Worm (Caenorhabditis elegans) whole organism, L3 larva: ENCODE data around the gene exc-7.
A peak's percentile ranks its signal among the peaks of the same experiment; 100 is the strongest.

Experiments used
- R02D3.7 ChIP-seq: fragments of 150-350 bp; optimal IDR thresholded peaks from 2 replicates; lab custom pipeline; 2014; ENCODE audit warnings: missing biosample characterization, missing genetic modification characterization
- ZK546.5 ChIP-seq: sonication (generic microtip); optimal IDR thresholded peaks from 2 replicates; lab custom pipeline; 2017; ENCODE audit warnings: missing biosample characterization, missing genetic modification characterization
- aly-2 ChIP-seq: fragments of 150-350 bp; optimal IDR thresholded peaks from 2 replicates; lab custom pipeline; 2014; ENCODE audit warnings: missing biosample characterization, missing genetic modification characterization
- ama-1 ChIP-seq: fragments of 150-350 bp; optimal IDR thresholded peaks from 2 replicates; lab custom pipeline; 2018
- ceh-28 ChIP-seq: fragments of 150-350 bp; optimal IDR thresholded peaks from 2 replicates; lab custom pipeline; 2014; ENCODE audit warnings: missing biosample characterization, missing genetic modification reagents, missing genetic modification characterization
- daf-12 ChIP-seq: fragments of 150-350 bp; optimal IDR thresholded peaks from 2 replicates; lab custom pipeline; 2014; ENCODE audit warnings: missing biosample characterization, missing genetic modification reagents, missing genetic modification characterization
- egl-5 ChIP-seq: fragments of 150-350 bp; optimal IDR thresholded peaks from 2 replicates; lab custom pipeline; 2017; ENCODE audit warnings: missing biosample characterization, missing genetic modification reagents, missing genetic modification characterization, inconsistent platforms
- elt-1 ChIP-seq: fragments of 150-350 bp; optimal IDR thresholded peaks from 2 replicates; lab custom pipeline; 2014; ENCODE audit warnings: missing biosample characterization, missing genetic modification characterization
- elt-2 ChIP-seq: sonication (generic microtip); optimal IDR thresholded peaks from 2 replicates; lab custom pipeline; 2016; ENCODE audit warnings: missing genetic modification reagents, mild to moderate bottlenecking, missing genetic modification characterization, missing compliant biosample characterization
- elt-3 ChIP-seq, 3 experiments: fragments of 150-350 bp in 1 of 3; sonication (generic microtip) in 2 of 3; optimal IDR thresholded peaks; 2 replicates in 2 of 3; 4 replicates in 1 of 3; lab custom pipeline; 2014 to 2017; ENCODE audit warnings: missing biosample characterization in 3 of 3, missing genetic modification characterization in 3 of 3
- eor-1 ChIP-seq, 2 experiments: fragments of 150-350 bp; optimal IDR thresholded peaks; 2 replicates each; lab custom pipeline; 2014 to 2018; ENCODE audit warnings: missing biosample characterization in 2 of 2, missing genetic modification characterization in 2 of 2
- fos-1 ChIP-seq: fragments of 150-350 bp; optimal IDR thresholded peaks from 2 replicates; lab custom pipeline; 2014; ENCODE audit warnings: missing biosample characterization, missing genetic modification characterization
- jun-1 ChIP-seq: fragments of 150-350 bp; optimal IDR thresholded peaks from 2 replicates; lab custom pipeline; 2014; ENCODE audit warnings: missing biosample characterization, missing genetic modification reagents, missing genetic modification characterization
- lin-15B ChIP-seq: fragments of 150-350 bp; optimal IDR thresholded peaks from 2 replicates; lab custom pipeline; 2014; ENCODE audit warnings: missing biosample characterization, missing genetic modification characterization
- lin-39 ChIP-seq: fragments of 150-350 bp; optimal IDR thresholded peaks from 2 replicates; lab custom pipeline; 2018; ENCODE audit warnings: missing biosample characterization, missing genetic modification reagents, missing genetic modification characterization
- lsy-12 ChIP-seq: sonication (generic microtip); optimal IDR thresholded peaks from 2 replicates; lab custom pipeline; 2016; ENCODE audit warnings: mild to moderate bottlenecking, missing genetic modification characterization, missing compliant biosample characterization
- mdl-1 ChIP-seq: fragments of 150-350 bp; optimal IDR thresholded peaks from 2 replicates; lab custom pipeline; 2014; ENCODE audit warnings: missing biosample characterization, missing genetic modification characterization
- mml-1 ChIP-seq: fragments of 150-350 bp; sonication (generic microtip); optimal IDR thresholded peaks from 3 replicates; lab custom pipeline; 2014; ENCODE audit warnings: missing biosample characterization, missing genetic modification characterization
- nfya-1 ChIP-seq: sonication (generic microtip); optimal IDR thresholded peaks from 2 replicates; lab custom pipeline; 2017; ENCODE audit warnings: missing genetic modification characterization, mild to moderate bottlenecking, missing compliant biosample characterization, antibody characterized with exemption, moderate library complexity; ENCODE audit not compliant: insufficient read depth
- nhr-23 ChIP-seq: fragments of 150-350 bp; optimal IDR thresholded peaks from 2 replicates; lab custom pipeline; 2014; ENCODE audit warnings: missing biosample characterization, missing genetic modification reagents, missing genetic modification characterization
- nhr-25 ChIP-seq: sonication (generic microtip); optimal IDR thresholded peaks from 2 replicates; lab custom pipeline; 2017; ENCODE audit warnings: missing biosample characterization, missing genetic modification characterization
- nhr-28 ChIP-seq: fragments of 150-350 bp; optimal IDR thresholded peaks from 2 replicates; lab custom pipeline; 2014; ENCODE audit warnings: missing biosample characterization, missing genetic modification characterization
- nhr-67 ChIP-seq: fragments of 150-350 bp; optimal IDR thresholded peaks from 2 replicates; lab custom pipeline; 2014; ENCODE audit warnings: missing biosample characterization, missing genetic modification characterization
- nhr-76 ChIP-seq: fragments of 150-350 bp; sonication (generic microtip); optimal IDR thresholded peaks from 5 replicates; lab custom pipeline; 2014; ENCODE audit warnings: missing biosample characterization, missing genetic modification characterization
- pha-4 ChIP-seq: fragments of 150-350 bp; optimal IDR thresholded peaks from 2 replicates; lab custom pipeline; 2014; ENCODE audit warnings: missing biosample characterization, missing genetic modification reagents, missing genetic modification characterization
- pqm-1 ChIP-seq: fragments of 150-350 bp; optimal IDR thresholded peaks from 2 replicates; lab custom pipeline; 2017; ENCODE audit warnings: missing biosample characterization, missing genetic modification characterization, inconsistent platforms
- sea-2 ChIP-seq: fragments of 150-350 bp; sonication (generic microtip); optimal IDR thresholded peaks from 4 replicates; lab custom pipeline; 2014; ENCODE audit warnings: missing biosample characterization, missing genetic modification reagents, missing genetic modification characterization
- skn-1 ChIP-seq: fragments of 150-350 bp; optimal IDR thresholded peaks from 2 replicates; lab custom pipeline; 2014; ENCODE audit warnings: missing biosample characterization, missing genetic modification characterization
- snpc-4 ChIP-seq: fragments of 150-350 bp; optimal IDR thresholded peaks from 2 replicates; lab custom pipeline; 2014; ENCODE audit warnings: missing biosample characterization, missing genetic modification characterization
- tbx-2 ChIP-seq: sonication (generic microtip); optimal IDR thresholded peaks from 2 replicates; lab custom pipeline; 2016; ENCODE audit warnings: mild to moderate bottlenecking, missing genetic modification characterization, missing compliant biosample characterization
- unc-39 ChIP-seq: sonication (generic microtip); optimal IDR thresholded peaks from 4 replicates; lab custom pipeline; 2017; ENCODE audit warnings: missing biosample characterization, missing genetic modification characterization
- unc-62 ChIP-seq: fragments of 150-350 bp; sonication (generic microtip); optimal IDR thresholded peaks from 4 replicates; lab custom pipeline; 2014; ENCODE audit warnings: missing biosample characterization, missing genetic modification reagents, missing genetic modification characterization
- ztf-11 ChIP-seq: fragments of 150-350 bp; optimal IDR thresholded peaks from 2 replicates; lab custom pipeline; 2014; ENCODE audit warnings: missing biosample characterization, missing genetic modification characterization

The exc-7 gene

ce11 chrII:9604063-9604462 is 28.3 kb downstream of the exc-7 start:
- no peak for TF ChIP-seq nhr-23 (tag; lab: Kevin White, UChicago)
- TF ChIP-seq nhr-25 (tag; lab: Kevin White, UChicago) = no peak
- no peak for TF ChIP-seq egl-5
- no peak for TF ChIP-seq ztf-11 (tag; lab: Kevin White, UChicago)
- no peak for TF ChIP-seq tbx-2
- TF ChIP-seq elt-3 (tag; optimal IDR thresholded peaks at IDR 0.05; lab: Kevin White, UChicago) = no peak
- TF ChIP-seq mml-1 (tag; lab: Kevin White, UChicago) = no peak
- TF ChIP-seq elt-2 (tag; lab: Kevin White, UChicago) = peak; percentile 68
- no peak for TF ChIP-seq skn-1 (tag; lab: Kevin White, UChicago)
- peak; percentile 35 for TF ChIP-seq ama-1
- TF ChIP-seq nhr-76 (tag; lab: Kevin White, UChicago) = no peak
- no peak for TF ChIP-seq eor-1 (tag; optimal IDR thresholded peaks at IDR 0.05; lab: Kevin White, UChicago)
- peak; percentile 3 for TF ChIP-seq nfya-1
- peak; percentile 34 for TF ChIP-seq lin-39
- no peak for TF ChIP-seq mdl-1 (tag; lab: Kevin White, UChicago)
- peak; percentile 18 for TF ChIP-seq pha-4 (tag; lab: Kevin White, UChicago)
- TF ChIP-seq pqm-1 (tag; lab: Kevin White, UChicago) = peak; percentile 87
- TF ChIP-seq sea-2 (GFP tag; lab: Kevin White, UChicago) = no peak

DNA sequence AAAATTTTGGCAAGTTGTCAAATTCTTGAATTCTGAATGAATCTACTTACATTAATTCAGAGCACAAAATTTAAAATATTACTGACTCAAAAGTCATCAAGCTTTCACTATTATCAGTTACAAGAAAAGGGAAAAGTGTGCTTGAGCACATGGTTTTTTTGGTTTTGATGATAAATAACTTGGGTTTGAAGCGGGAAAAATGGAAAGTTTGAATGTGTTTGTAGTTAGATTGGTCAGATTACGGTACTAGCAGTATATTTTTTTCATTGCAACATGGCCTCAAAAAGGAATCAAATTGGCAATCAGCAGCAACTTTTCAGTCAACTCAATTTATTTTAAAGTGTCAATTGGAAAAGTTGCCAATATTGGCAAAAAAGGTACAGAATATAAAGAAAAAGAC is 28.9 kb downstream of the exc-7 start:
- peak; percentile 53 for TF ChIP-seq pqm-1 (tag; lab: Kevin White, UChicago)
- TF ChIP-seq pha-4 (tag; lab: Kevin White, UChicago) = peak; percentile 3
- peak; percentile 18 for TF ChIP-seq skn-1 (tag; lab: Kevin White, UChicago)
- no peak for TF ChIP-seq ceh-28 (tag; lab: Kevin White, UChicago)
- TF ChIP-seq elt-1 (tag; lab: Kevin White, UChicago) = no peak
- peak; percentile 24 for TF ChIP-seq elt-2 (tag; lab: Kevin White, UChicago)
- TF ChIP-seq snpc-4 = no peak
- TF ChIP-seq tbx-2 = no peak
- TF ChIP-seq daf-12 (tag; lab: Kevin White, UChicago) = no peak
- TF ChIP-seq, all 47 proteins: peak for 4

DNA sequence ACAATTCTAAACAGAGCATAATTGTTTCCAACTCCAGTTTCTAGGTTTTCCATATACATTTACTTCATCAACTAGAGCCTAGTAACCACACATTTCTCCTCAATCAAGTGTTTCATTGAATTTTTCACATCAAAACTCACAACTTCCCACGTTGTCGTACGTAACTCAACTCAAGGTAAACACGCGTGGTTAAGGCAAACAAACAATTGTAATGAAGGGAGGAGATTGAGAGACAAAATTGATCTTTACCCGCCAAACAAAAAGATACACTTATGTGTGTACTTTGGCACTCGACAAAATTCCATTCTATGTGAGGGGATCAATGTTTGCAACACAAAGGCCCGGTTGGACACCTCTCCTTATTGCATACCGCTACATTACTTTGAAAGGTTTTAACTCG is 29.6 kb downstream of the exc-7 start, which contains the start of gene nhr-19:
Gene nhr-19 (minus strand): TSS at position 191 of the 400 bp plus-strand sequence.
- TF ChIP-seq jun-1 (no peak), nhr-25 (tag; lab: Kevin White, UChicago) (no peak), pha-4 (tag; lab: Kevin White, UChicago) (peak; percentile 85), fos-1 (tag; lab: Kevin White, UChicago) (no peak), lin-15B (tag; lab: Kevin White, UChicago) (no peak), R02D3.7 (no peak), mdl-1 (tag; lab: Kevin White, UChicago) (peak; percentile 17), lin-39 (no peak)

DNA sequence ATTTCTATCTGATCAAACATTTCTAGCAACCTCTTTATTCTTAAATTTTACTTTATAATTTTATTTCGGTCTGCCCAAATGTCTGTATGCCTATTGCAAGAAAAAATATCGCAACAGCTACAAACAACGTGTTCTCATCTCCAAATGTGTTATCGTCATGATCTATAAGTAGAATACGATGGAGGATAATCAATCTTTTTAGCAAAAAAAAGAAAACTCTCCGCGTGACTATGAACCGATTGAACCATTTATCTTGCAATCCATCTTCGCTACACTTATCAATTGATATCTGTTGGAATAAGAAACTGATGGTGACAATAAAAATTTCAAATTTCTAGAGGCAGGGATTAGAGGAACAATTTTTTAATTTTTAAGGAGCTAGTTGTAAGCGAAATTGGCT is 30.2 kb downstream of the exc-7 start:
- no peak for TF ChIP-seq nhr-28
- TF ChIP-seq nhr-23 (tag; lab: Kevin White, UChicago) = peak; percentile 30
- TF ChIP-seq elt-1 (tag; lab: Kevin White, UChicago) = peak; percentile 93
- TF ChIP-seq lsy-12 (tag; lab: Kevin White, UChicago) = no peak
- no peak for TF ChIP-seq lin-15B (tag; lab: Kevin White, UChicago)
- no peak for TF ChIP-seq ama-1
- no peak for TF ChIP-seq mml-1 (tag; lab: Kevin White, UChicago)
- no peak for TF ChIP-seq aly-2
- no peak for TF ChIP-seq nfya-1

DNA sequence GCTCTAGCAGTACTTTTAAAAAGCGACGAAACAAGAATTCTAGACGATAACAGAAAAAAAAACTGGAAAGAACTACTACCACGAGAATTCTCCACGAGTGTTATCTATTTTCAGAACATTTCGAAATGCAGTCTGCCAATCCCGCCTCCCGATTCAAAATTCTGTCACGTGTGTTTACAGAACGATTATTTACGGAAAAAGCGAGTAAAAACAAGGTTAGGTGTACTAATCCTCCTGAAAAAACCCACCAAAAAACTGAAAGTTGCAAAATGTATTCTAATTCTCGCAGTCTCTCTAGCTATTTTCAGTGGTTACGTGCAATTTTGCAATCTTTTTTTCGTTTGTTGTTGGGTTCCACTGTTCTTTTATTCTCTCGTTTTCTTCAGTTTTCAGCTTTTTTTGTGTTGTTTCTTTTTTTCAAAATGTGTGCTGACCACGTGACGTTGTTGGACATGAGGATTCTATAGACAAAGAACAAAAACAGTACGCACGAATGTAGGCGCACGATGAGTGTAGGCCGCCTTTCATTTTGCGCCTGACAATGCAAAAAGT is 30.8 kb downstream of the exc-7 start:
- TF ChIP-seq lin-15B (tag; lab: Kevin White, UChicago) (no peak), elt-3 (tag; optimal IDR thresholded peaks at IDR 0.05; lab: Kevin White, UChicago) (no peak), unc-62 (GFP tag; lab: Kevin White, UChicago) (no peak), ZK546.5 (tag; lab: Kevin White, UChicago) (no peak), unc-39 (tag; lab: Kevin White, UChicago) (no peak), sea-2 (GFP tag; lab: Kevin White, UChicago) (no peak), elt-2 (tag; lab: Kevin White, UChicago) (peak; percentile 20), nhr-23 (tag; lab: Kevin White, UChicago) (no peak), pha-4 (tag; lab: Kevin White, UChicago) (peak; percentile 13), lin-39 (no peak), skn-1 (tag; lab: Kevin White, UChicago) (no peak), egl-5 (no peak), ama-1 (peak; percentile 17), nhr-67 (tag; lab: Kevin White, UChicago) (no peak)
